Worm (Caenorhabditis elegans): ENCODE measurements around the gene K08F8.7.

K08F8.7 gene

ce11 chrII:8704413-8704874 is 50.7 kb downstream of the K08F8.7 start, which contains the start of gene prx-5:
Gene prx-5, plus strand, starts transcription at chrII:8704824.
- TF ChIP-seq sox-4 (tag; optimal IDR thresholded peaks at IDR 0.05) (no peak), elt-2 (tag; optimal IDR thresholded peaks at IDR 0.05) (peak; percentile 72)

Measured in whole organism, late embryonic.